Worm (Caenorhabditis elegans): Measurements from ENCODE around the gene M01H9.10.

M01H9.10 gene

ce11 chrIV:4439190-4439589 is 40.7 kb downstream of the M01H9.10 start, which contains the start of gene fbxb-74:
TSS of gene fbxb-74 (minus strand) at chrIV:4439290.
- no peak for TF ChIP-seq sdc-2 (tag; optimal IDR thresholded peaks at IDR 0.05)
- TF ChIP-seq zip-5 (tag; optimal IDR thresholded peaks at IDR 0.05): no peak
- TF ChIP-seq pqm-1 (tag; optimal IDR thresholded peaks at IDR 0.05): no peak
- no peak for TF ChIP-seq T23F11.4 (GFP tag; optimal IDR thresholded peaks at IDR 0.05)
- no peak for TF ChIP-seq elt-2 (tag; optimal IDR thresholded peaks at IDR 0.05)
- no peak for TF ChIP-seq ceh-45 (GFP tag; IDR thresholded peaks at IDR 0.05)
- no peak for TF ChIP-seq F13H6.1 (tag; optimal IDR thresholded peaks at IDR 0.05)
- no peak for TF ChIP-seq che-1 (tag; optimal IDR thresholded peaks at IDR 0.05)
- no peak for TF ChIP-seq ceh-18 (tag; optimal IDR thresholded peaks at IDR 0.05)
- no peak for TF ChIP-seq ceh-9 (tag; optimal IDR thresholded peaks at IDR 0.05)
- TF ChIP-seq C08G9.2 (tag; optimal IDR thresholded peaks at IDR 0.05): no peak
- TF ChIP-seq ceh-34 (tag; optimal IDR thresholded peaks at IDR 0.05): no peak

ce11 chrIV:4437825-4438224 is 42.1 kb downstream of the M01H9.10 start:
- no peak for TF ChIP-seq ceh-6 (GFP tag; optimal IDR thresholded peaks at IDR 0.05)
- TF ChIP-seq elt-2 (tag; optimal IDR thresholded peaks at IDR 0.05): no peak
- no peak for TF ChIP-seq hlh-13 (GFP tag; optimal IDR thresholded peaks at IDR 0.05)
- TF ChIP-seq ref-2 (tag; optimal IDR thresholded peaks at IDR 0.05): no peak
- TF ChIP-seq C08G9.2 (tag; optimal IDR thresholded peaks at IDR 0.05): no peak
- TF ChIP-seq nhr-232 (tag; optimal IDR thresholded peaks at IDR 0.05): no peak
- TF ChIP-seq dmd-4 (tag; optimal IDR thresholded peaks at IDR 0.05; ENCODE audit: borderline replicate concordance): no peak
- no peak for TF ChIP-seq ama-1 (optimal IDR thresholded peaks at IDR 0.05)

- TF ChIP-seq ceh-2 (tag; optimal IDR thresholded peaks at IDR 0.05) (no peak), nfya-1 (tag; optimal IDR thresholded peaks at IDR 0.05) (no peak), rnt-1 (tag; optimal IDR thresholded peaks at IDR 0.05) (no peak), nhr-232 (tag; optimal IDR thresholded peaks at IDR 0.05) (no peak), sdc-2 (tag; optimal IDR thresholded peaks at IDR 0.05) (no peak), ttx-3 (tag; optimal IDR thresholded peaks at IDR 0.05) (no peak)
Observed at ce11 chrIV:4434441-4435084, 45.4 kb downstream of the M01H9.10 start, which contains the start of the genes R08C7.8 and R08C7.4. TSS of gene R08C7.8 (minus strand) at chrIV:4434541. TSS of gene R08C7.4 (plus strand) at chrIV:4435034.

- TF ChIP-seq hlh-15 (tag; optimal IDR thresholded peaks at IDR 0.05) (no peak), unc-86 (tag; optimal IDR thresholded peaks at IDR 0.05) (no peak), ceh-48 (tag; optimal IDR thresholded peaks at IDR 0.05) (no peak), che-1 (tag; optimal IDR thresholded peaks at IDR 0.05) (no peak), F13H6.1 (tag; optimal IDR thresholded peaks at IDR 0.05) (no peak), nhr-11 (tag; optimal IDR thresholded peaks at IDR 0.05) (no peak), ceh-19 (GFP tag; optimal IDR thresholded peaks at IDR 0.05) (no peak), elt-2 (tag; optimal IDR thresholded peaks at IDR 0.05) (no peak), ahr-1 (tag; optimal IDR thresholded peaks at IDR 0.05) (no peak), lim-6 (tag; optimal IDR thresholded peaks at IDR 0.05) (no peak), ceh-30 (tag; optimal IDR thresholded peaks at IDR 0.05) (no peak), ceh-2 (tag; optimal IDR thresholded peaks at IDR 0.05) (no peak), T23F11.4 (GFP tag; optimal IDR thresholded peaks at IDR 0.05) (no peak), odd-2 (tag; optimal IDR thresholded peaks at IDR 0.05) (no peak), pha-4 (tag; optimal IDR thresholded peaks at IDR 0.05) (no peak), rnt-1 (tag; optimal IDR thresholded peaks at IDR 0.05) (no peak), ceh-9 (tag; optimal IDR thresholded peaks at IDR 0.05) (no peak)
Observed at ce11 chrIV:4429901-4430300, 50.0 kb downstream of the M01H9.10 start, which contains the start of the genes str-185 and R08C7.5. TSS of gene str-185 (minus strand) at chrIV:4430001. TSS of gene R08C7.5 (plus strand) at chrIV:4430229.

Measured in whole organism, late embryonic.